Fruit fly (Drosophila melanogaster) whole organism, embryonic: ENCODE results near the gene CG3862.

Experiments
- Atf-2 ChIP-seq: fragments of 200-800 bp; sonication (Bioruptor generic); optimal IDR thresholded peaks from 2 replicates; lab custom pipeline; 2016; ENCODE audit warnings: missing biosample characterization, missing genetic modification characterization
- Atf3 ChIP-seq: fragments of 200-800 bp; sonication (Bioruptor generic); optimal IDR thresholded peaks from 3 replicates; lab custom pipeline; 2016; ENCODE audit warnings: missing biosample characterization, missing genetic modification characterization
- Awh ChIP-seq: fragments of 200-800 bp; sonication (Bioruptor generic); IDR thresholded peaks from 2 replicates; pipeline ENCODE4, ENCODE4 v1.3.6; 2022; ENCODE audit warnings: missing biosample characterization, missing genetic modification characterization
- CG10366 ChIP-seq: fragments of 200-800 bp; sonication (Bioruptor generic); IDR thresholded peaks from 2 replicates; pipeline ENCODE4 v1.3.6; 2022; ENCODE audit warnings: missing biosample characterization, missing genetic modification characterization
- CG10565 ChIP-seq: fragments of 200-800 bp; sonication (Bioruptor generic); optimal IDR thresholded peaks from 3 replicates; lab custom pipeline; 2016; ENCODE audit warnings: missing biosample characterization, mild to moderate bottlenecking, missing genetic modification characterization
- CG12071 ChIP-seq: fragments of 200-800 bp; sonication (Bioruptor generic); optimal IDR thresholded peaks from 3 replicates; lab custom pipeline; 2018; ENCODE audit warnings: missing biosample characterization, mild to moderate bottlenecking, missing genetic modification characterization
- CG12219 ChIP-seq: fragments of 200-800 bp; sonication (Bioruptor generic); optimal IDR thresholded peaks from 3 replicates; lab custom pipeline; 2018; ENCODE audit warnings: missing biosample characterization, mild to moderate bottlenecking, missing genetic modification characterization
- CG17361 ChIP-seq: fragments of 200-800 bp; sonication (Bioruptor generic); IDR thresholded peaks from 3 replicates; pipeline ENCODE4 v1.3.6; 2022; ENCODE audit warnings: missing biosample characterization, missing genetic modification characterization
- CG17568 ChIP-seq: fragments of 200-800 bp; sonication (Bioruptor generic); optimal IDR thresholded peaks from 2 replicates; lab custom pipeline; 2018; ENCODE audit warnings: missing biosample characterization, mild to moderate bottlenecking, missing genetic modification characterization, moderate library complexity
- CG1792 ChIP-seq: fragments of 200-800 bp; sonication (Bioruptor generic); optimal IDR thresholded peaks from 2 replicates; lab custom pipeline; 2016; ENCODE audit warnings: missing biosample characterization, missing genetic modification characterization
- CG1832 ChIP-seq: fragments of 200-800 bp; sonication (Bioruptor generic); optimal IDR thresholded peaks from 2 replicates; lab custom pipeline; 2017; ENCODE audit warnings: missing biosample characterization, mild to moderate bottlenecking, missing genetic modification characterization, inconsistent platforms
- CG3281 ChIP-seq: fragments of 200-800 bp; sonication (Bioruptor generic); optimal IDR thresholded peaks from 3 replicates; lab custom pipeline; 2017; ENCODE audit warnings: missing biosample characterization, mild to moderate bottlenecking, missing genetic modification characterization
- CG33213 ChIP-seq: fragments of 200-800 bp; sonication (Bioruptor generic); optimal IDR thresholded peaks from 3 replicates; lab custom pipeline; 2016; ENCODE audit warnings: missing biosample characterization, missing genetic modification characterization
- CG4707 ChIP-seq: fragments of 200-800 bp; sonication (Bioruptor generic); optimal IDR thresholded peaks from 2 replicates; lab custom pipeline; 2018; ENCODE audit warnings: missing biosample characterization, mild to moderate bottlenecking, missing genetic modification characterization, moderate library complexity
- CG7839 ChIP-seq: fragments of 200-800 bp; sonication (Bioruptor generic); optimal IDR thresholded peaks from 3 replicates; lab custom pipeline; 2018; ENCODE audit warnings: missing biosample characterization, mild to moderate bottlenecking, missing genetic modification characterization, moderate library complexity
- Dip2 ChIP-seq: fragments of 200-800 bp; sonication (Bioruptor generic); IDR thresholded peaks from 2 replicates; pipeline ENCODE4 v1.3.6; 2022; ENCODE audit warnings: missing biosample characterization, missing genetic modification characterization
- Fer1 ChIP-seq: fragments of 200-800 bp; sonication (Bioruptor generic); optimal IDR thresholded peaks from 2 replicates; lab custom pipeline; 2017; ENCODE audit warnings: missing biosample characterization, mild to moderate bottlenecking, missing genetic modification characterization
- HmgD ChIP-seq: fragments of 200-800 bp; sonication (Bioruptor generic); optimal IDR thresholded peaks from 3 replicates; lab custom pipeline; 2016; ENCODE audit warnings: missing biosample characterization, missing genetic modification characterization
- HmgZ ChIP-seq: fragments of 200-800 bp; sonication (Bioruptor generic); optimal IDR thresholded peaks from 2 replicates; lab custom pipeline; 2018; ENCODE audit warnings: missing biosample characterization, mild to moderate bottlenecking, missing genetic modification characterization
- Hmr ChIP-seq: fragments of 200-800 bp; sonication (Bioruptor generic); optimal IDR thresholded peaks from 3 replicates; lab custom pipeline; 2017; ENCODE audit warnings: mild to moderate bottlenecking, missing biosample characterization, missing genetic modification reagents, missing genetic modification characterization
- Lpt ChIP-seq: fragments of >200 bp; optimal IDR thresholded peaks from 2 replicates; lab custom pipeline; 2018; ENCODE audit warnings: missing biosample characterization, missing genetic modification characterization
- MTF-1 ChIP-seq: fragments of 200-800 bp; sonication (Bioruptor generic); optimal IDR thresholded peaks from 2 replicates; lab custom pipeline; 2018; ENCODE audit warnings: missing biosample characterization, mild to moderate bottlenecking, missing genetic modification characterization, borderline replicate concordance
- Nf-YC ChIP-seq: fragments of 200-800 bp; optimal IDR thresholded peaks from 3 replicates; lab custom pipeline; 2019; ENCODE audit warnings: missing biosample characterization, mild to moderate bottlenecking, missing genetic modification characterization, moderate library complexity
- Oli ChIP-seq: fragments of 200-800 bp; sonication (Bioruptor generic); optimal IDR thresholded peaks from 2 replicates; lab custom pipeline; 2018; ENCODE audit warnings: missing biosample characterization, mild to moderate bottlenecking, missing genetic modification characterization, moderate library complexity
- Rfx ChIP-seq: fragments of 200-800 bp; sonication (Bioruptor generic); IDR thresholded peaks from 2 replicates; pipeline ENCODE4 v1.3.6; 2022; ENCODE audit warnings: missing biosample characterization, missing genetic modification characterization
- Sox100B ChIP-seq: fragments of 200-800 bp; sonication (Bioruptor generic); optimal IDR thresholded peaks from 3 replicates; lab custom pipeline; 2018; ENCODE audit warnings: missing biosample characterization, mild to moderate bottlenecking, missing genetic modification characterization
- Xrp1 ChIP-seq: fragments of 200-800 bp; sonication (Bioruptor generic); IDR thresholded peaks from 2 replicates; pipeline ENCODE4 v1.3.6; 2022; ENCODE audit warnings: missing biosample characterization, missing genetic modification characterization
- ase ChIP-seq: fragments of 200-800 bp; sonication (Bioruptor generic); IDR thresholded peaks from 3 replicates; pipeline ENCODE4 v1.3.6; 2022; ENCODE audit warnings: missing biosample characterization, missing genetic modification characterization
- ash1 ChIP-seq: fragments of 200-800 bp; sonication (Bioruptor generic); optimal IDR thresholded peaks from 2 replicates; lab custom pipeline; 2018; ENCODE audit warnings: missing biosample characterization, mild to moderate bottlenecking, missing genetic modification characterization
- cas ChIP-seq: fragments of 200-800 bp; sonication (Bioruptor generic); IDR thresholded peaks from 2 replicates; pipeline ENCODE4 v1.3.6; 2022; ENCODE audit warnings: missing biosample characterization, missing genetic modification characterization
- caup ChIP-seq: fragments of 200-800 bp; sonication (Bioruptor generic); optimal IDR thresholded peaks from 3 replicates; lab custom pipeline; 2017; ENCODE audit warnings: missing biosample characterization, mild to moderate bottlenecking, missing genetic modification characterization, moderate library complexity; ENCODE audit not compliant: severe bottlenecking
- dati ChIP-seq: fragments of 200-800 bp; sonication (Bioruptor generic); IDR thresholded peaks from 2 replicates; pipeline ENCODE4 v1.3.6; 2022; ENCODE audit warnings: missing biosample characterization, missing genetic modification characterization
- dysf ChIP-seq: fragments of 200-800 bp; sonication (Bioruptor generic); IDR thresholded peaks from 3 replicates; pipeline ENCODE4 v1.3.6; 2022; ENCODE audit warnings: missing biosample characterization, missing genetic modification characterization
- gem ChIP-seq: fragments of 200-800 bp; sonication (Bioruptor generic); optimal IDR thresholded peaks from 2 replicates; lab custom pipeline; 2019; ENCODE audit warnings: missing biosample characterization, mild to moderate bottlenecking, missing genetic modification characterization, moderate library complexity
- ken ChIP-seq: fragments of 200-800 bp; sonication (Bioruptor generic); IDR thresholded peaks from 3 replicates; pipeline ENCODE4 v1.3.6; 2022; ENCODE audit warnings: missing biosample characterization, missing genetic modification characterization
- lbe ChIP-seq: fragments of 200-800 bp; sonication (Bioruptor generic); optimal IDR thresholded peaks from 2 replicates; lab custom pipeline; 2016; ENCODE audit warnings: missing biosample characterization, mild to moderate bottlenecking, missing genetic modification characterization
- lola ChIP-seq, 3 experiments: fragments of >200 bp in 2 of 3; fragments of 200-800 bp in 1 of 3; sonication (Bioruptor generic) in 1 of 3; optimal IDR thresholded peaks; 2 replicates each; lab custom pipeline; 2017 to 2019; ENCODE audit warnings: missing biosample characterization in 3 of 3, missing genetic modification characterization in 3 of 3, mild to moderate bottlenecking in 1 of 3, moderate library complexity in 1 of 3
- nmo ChIP-seq: fragments of 200-800 bp; sonication (Bioruptor generic); optimal IDR thresholded peaks from 2 replicates; lab custom pipeline; 2018; ENCODE audit warnings: missing biosample characterization, mild to moderate bottlenecking, missing genetic modification characterization, moderate library complexity
- prd ChIP-seq, 3 experiments: fragments of >200 bp in 2 of 3; fragments of 200-800 bp in 1 of 3; sonication (Bioruptor generic) in 1 of 3; optimal IDR thresholded peaks in 2 of 3; IDR thresholded peaks in 1 of 3; 2 replicates in 2 of 3; 3 replicates in 1 of 3; pipeline versions ENCODE4 v1.3.6 to Lab custom; 2017 to 2022; ENCODE audit warnings: missing biosample characterization in 1 of 3, missing genetic modification characterization in 1 of 3
- psq ChIP-seq: fragments of 200-800 bp; sonication (Bioruptor generic); optimal IDR thresholded peaks from 2 replicates; lab custom pipeline; 2017; ENCODE audit warnings: missing biosample characterization, missing genetic modification characterization
- row ChIP-seq: fragments of 200-800 bp; sonication (Bioruptor generic); IDR thresholded peaks from 3 replicates; pipeline ENCODE4 v1.3.6; 2022; ENCODE audit warnings: missing biosample characterization, missing genetic modification characterization
- sens-2 ChIP-seq: fragments of 200-800 bp; sonication (Bioruptor generic); IDR thresholded peaks from 2 replicates; pipeline ENCODE4 v1.3.6; 2022; ENCODE audit warnings: missing biosample characterization, missing genetic modification characterization
- seq ChIP-seq: fragments of 200-800 bp; sonication (Bioruptor generic); IDR thresholded peaks from 2 replicates; pipeline ENCODE4 v1.3.6; 2022; ENCODE audit warnings: missing biosample characterization, missing genetic modification characterization
- so ChIP-seq: fragments of 200-800 bp; sonication (Bioruptor generic); IDR thresholded peaks from 3 replicates; pipeline ENCODE4 v1.3.6; 2022; ENCODE audit warnings: missing biosample characterization, missing genetic modification characterization
- sob ChIP-seq: fragments of 200-800 bp; sonication (Bioruptor generic); IDR thresholded peaks from 2 replicates; pipeline ENCODE4 v1.3.6; 2022; ENCODE audit warnings: missing biosample characterization, missing genetic modification characterization
- sug ChIP-seq: fragments of 200-800 bp; optimal IDR thresholded peaks from 2 replicates; lab custom pipeline; 2019; ENCODE audit warnings: missing biosample characterization, mild to moderate bottlenecking, missing genetic modification characterization, moderate library complexity
- unpg ChIP-seq: fragments of 200-800 bp; sonication (Bioruptor generic); optimal IDR thresholded peaks from 3 replicates; lab custom pipeline; 2018; ENCODE audit warnings: missing biosample characterization, mild to moderate bottlenecking, missing genetic modification characterization, moderate library complexity
- wek ChIP-seq: fragments of 200-800 bp; sonication (Bioruptor generic); optimal IDR thresholded peaks from 3 replicates; lab custom pipeline; 2018; ENCODE audit warnings: missing biosample characterization, mild to moderate bottlenecking, missing genetic modification characterization, moderate library complexity

Gene CG3862

dm6 chr2L:867899-868605 is 42.4 kb upstream of the CG3862 start, which contains the start of gene aru (continued):
- peak; percentile 16 for TF ChIP-seq wek (GFP tag; lab: Kevin White, UChicago)
- TF ChIP-seq CG10366: no peak
- TF ChIP-seq Rfx (GFP tag; lab: Robert Waterston, UW): peak; percentile 29; the same call in 1 of the 2 replicates
- TF ChIP-seq psq (GFP tag; lab: Kevin White, UChicago): peak; percentile 2
- peak in 1 of 3 experiments; percentile 20 for TF ChIP-seq lola (GFP tag; optimal IDR thresholded peaks at IDR 0.05; lab: Kevin White, UChicago)
- TF ChIP-seq ash1 (GFP tag; lab: Kevin White, UChicago): no peak
- peak; percentile 68 for TF ChIP-seq row
- no peak for TF ChIP-seq CG10565 (GFP tag; lab: Kevin White, UChicago)
- peak; percentile 67 for TF ChIP-seq CG17568 (GFP tag; lab: Kevin White, UChicago)
- TF ChIP-seq gem (tag; lab: Kevin White, UChicago): peak; percentile 61
- peak; percentile 0 for TF ChIP-seq CG12071 (GFP tag; lab: Kevin White, UChicago)
- TF ChIP-seq prd (optimal IDR thresholded peaks at IDR 0.05; lab: Kevin White, UChicago): no peak
- TF ChIP-seq prd (GFP tag; IDR thresholded peaks at IDR 0.05; lab: Robert Waterston, UW): 0 out of 3 replicates have a peak, but pooled peaks have one; percentile 15
- peak; percentile 47 for TF ChIP-seq unpg
- TF ChIP-seq CG17361 (GFP tag; lab: Robert Waterston, UW): peak; percentile 44; the same call in 1 of the 3 replicates
- peak; percentile 59 for TF ChIP-seq lbe
- TF ChIP-seq CG1792 (GFP tag; lab: Kevin White, UChicago): no peak
- TF ChIP-seq CG12219 (GFP tag; lab: Kevin White, UChicago): peak; percentile 32
- TF ChIP-seq Atf3 (GFP tag; lab: Kevin White, UChicago): no peak
- TF ChIP-seq CG7839: peak; percentile 42
- peak; percentile 9 for TF ChIP-seq caup
- peak; percentile 27 for TF ChIP-seq Nf-YC
- no peak for TF ChIP-seq Dip2 (GFP tag; lab: Robert Waterston, UW)
- peak; percentile 24 for TF ChIP-seq MTF-1 (GFP tag; lab: Kevin White, UChicago)
- TF ChIP-seq Lpt (GFP tag; lab: Kevin White, UChicago): peak; percentile 4
- TF ChIP-seq Fer1 (GFP tag; lab: Kevin White, UChicago): peak; percentile 47
- no peak for TF ChIP-seq so (GFP tag; lab: Robert Waterston, UW)
- TF ChIP-seq ase: no peak
- peak; percentile 17 for TF ChIP-seq CG33213 (GFP tag; lab: Kevin White, UChicago)
- TF ChIP-seq HmgZ (tag; lab: Kevin White, UChicago): peak; percentile 45
- peak; percentile 63 for TF ChIP-seq CG4707
- peak; percentile 30; the same call in 1 of the 2 replicates for TF ChIP-seq Xrp1 (GFP tag; lab: Robert Waterston, UW)
- TF ChIP-seq dati (GFP tag; lab: Robert Waterston, UW): no peak
- TF ChIP-seq Oli (tag; lab: Kevin White, UChicago): peak; percentile 11
- TF ChIP-seq sug: peak; percentile 16
- TF ChIP-seq sens-2 (GFP tag; lab: Robert Waterston, UW): peak; percentile 19; the same call in 1 of the 2 replicates
- peak; percentile 51 for TF ChIP-seq Hmr (GFP tag; lab: Kevin White, UChicago)
- TF ChIP-seq ken (GFP tag; lab: Robert Waterston, UW): 0 out of 3 replicates have a peak, but pooled peaks have one; percentile 5
- TF ChIP-seq HmgD (GFP tag; lab: Kevin White, UChicago): peak; percentile 22
- TF ChIP-seq dysf (GFP tag; lab: Robert Waterston, UW): peak; percentile 12; the same call in 1 of the 3 replicates
- TF ChIP-seq seq (GFP tag; lab: Robert Waterston, UW): 0 out of 2 replicates have a peak, but pooled peaks have one; percentile 15
- peak; percentile 41 for TF ChIP-seq Sox100B (GFP tag; lab: Kevin White, UChicago)
- no peak for TF ChIP-seq cas (GFP tag; lab: Robert Waterston, UW)
- peak; percentile 42 for TF ChIP-seq CG3281 (GFP tag; lab: Kevin White, UChicago)
- no peak for TF ChIP-seq Atf-2 (GFP tag; lab: Kevin White, UChicago)
- peak; percentile 38; the same call in 1 of the 2 replicates for TF ChIP-seq sob (GFP tag; lab: Robert Waterston, UW)
- no peak for TF ChIP-seq nmo (GFP tag; lab: Kevin White, UChicago)
- TF ChIP-seq Awh (GFP tag; lab: Robert Waterston, UW): peak; percentile 24; the same call in 1 of the 2 replicates
- TF ChIP-seq CG1832 (GFP tag; lab: Kevin White, UChicago): peak; percentile 61
